Worm (Caenorhabditis elegans): ENCODE measurements around the gene Y54F10BM.22.

Y54F10BM.22 gene

ce11 chrIII:2331033-2331625, 50.4 kb downstream of the Y54F10BM.22 start, which contains the start of the genes Y54F10BM.13 and ppm-1.D:
Y54F10BM.13 (minus strand) TSS chrIII:2331083.
ppm-1.D (plus strand) TSS chrIII:2331572.
- TF ChIP-seq lin-35 (GFP tag; optimal IDR thresholded peaks at IDR 0.05) (peak; percentile 91 to 95), alr-1 (tag; optimal IDR thresholded peaks at IDR 0.05; ENCODE audit: borderline replicate concordance) (no peak), fkh-10 (GFP tag; optimal IDR thresholded peaks at IDR 0.05) (no peak), lin-15B (tag; optimal IDR thresholded peaks at IDR 0.05) (peak; percentile 54), C04F5.9 (tag; optimal IDR thresholded peaks at IDR 0.05) (peak; percentile 3), jun-1 (tag; optimal IDR thresholded peaks at IDR 0.05) (no peak), efl-1 (optimal IDR thresholded peaks at IDR 0.05) (peak; percentile 94 to 97), efl-1 (GFP tag; optimal IDR thresholded peaks at IDR 0.05 in 1 of 2) (peak; percentile 93 to 99), nhr-19 (GFP tag; conservative IDR thresholded peaks at IDR 0.05) (0 out of 2 replicates have a peak, but pooled peaks have one; percentile 7), blmp-1 (tag; optimal IDR thresholded peaks at IDR 0.05) (peak; percentile 35), ztf-4 (tag; optimal IDR thresholded peaks at IDR 0.05) (no peak), tbx-2 (tag; optimal IDR thresholded peaks at IDR 0.05) (peak; percentile 29), dpl-1 (GFP tag; optimal IDR thresholded peaks at IDR 0.05) (peak; percentile 89 to 92 (median 90)), nhr-85 (tag) (peak; percentile 28), fkh-8 (tag; optimal IDR thresholded peaks at IDR 0.05) (peak; percentile 56), xbp-1 (tag; optimal IDR thresholded peaks at IDR 0.05) (peak; percentile 42), pax-3 (tag; optimal IDR thresholded peaks at IDR 0.05) (no peak), ceh-90 (tag; optimal IDR thresholded peaks at IDR 0.05) (peak; percentile 34), lsy-2 (tag; optimal IDR thresholded peaks at IDR 0.05) (peak; percentile 39 to 65), lin-39 (tag; optimal IDR thresholded peaks at IDR 0.05) (no peak), nhr-71 (tag; optimal IDR thresholded peaks at IDR 0.05) (no peak), aly-2 (tag; optimal IDR thresholded peaks at IDR 0.05) (no peak), ets-5 (GFP tag; IDR thresholded peaks at IDR 0.05) (no peak), F16B12.6 (tag; optimal IDR thresholded peaks at IDR 0.05) (peak; percentile 52), irx-1 (tag; optimal IDR thresholded peaks at IDR 0.05) (peak; percentile 18), lin-13 (GFP tag; optimal IDR thresholded peaks at IDR 0.05) (no peak), snu-23 (GFP tag; optimal IDR thresholded peaks at IDR 0.05) (no peak), ceh-82 (tag; optimal IDR thresholded peaks at IDR 0.05) (peak in 1 of 3 experiments; percentile 41), unc-98 (GFP tag; IDR thresholded peaks at IDR 0.05) (peak; percentile 49; the same call in 1 of the 2 replicates), unc-86 (tag; optimal IDR thresholded peaks at IDR 0.05) (peak; percentile 19), mep-1 (tag; optimal IDR thresholded peaks at IDR 0.05) (no peak), C16A3.4 (tag; optimal IDR thresholded peaks at IDR 0.05) (peak; percentile 31)
